Fruit fly (Drosophila melanogaster): ENCODE data around the gene Ance.

Gene Ance

DNA sequence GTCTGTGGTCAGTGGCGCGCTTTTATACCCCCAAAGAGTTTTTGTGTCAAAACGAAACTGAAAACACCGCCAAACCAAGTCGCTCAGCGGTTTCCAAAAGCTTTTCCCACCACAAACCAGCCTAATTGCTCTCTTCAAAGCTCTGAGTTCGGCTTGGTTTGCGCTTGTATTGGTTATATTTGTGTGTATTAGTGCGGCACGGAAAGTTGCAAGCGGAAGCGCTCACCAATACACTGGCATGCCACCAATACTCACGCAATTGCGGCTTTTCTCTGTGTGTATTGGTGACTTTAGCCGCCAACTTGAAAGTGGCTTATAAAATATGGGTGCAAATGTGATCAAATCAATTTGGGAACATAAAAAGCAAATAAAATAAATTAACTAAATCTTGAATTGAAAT, 42.0 kb downstream of the Ance start, which contains the start of gene Vajk3:
Gene Vajk3, minus strand, starts transcription at position 1 of the 400 bp plus-strand sequence.
- TF ChIP-seq brk (GFP tag; optimal IDR thresholded peaks at IDR 0.05), result no peak
- no peak for TF ChIP-seq dmrt93B (GFP tag; optimal IDR thresholded peaks at IDR 0.05)
- TF ChIP-seq dl (GFP tag; optimal IDR thresholded peaks at IDR 0.05; ENCODE audit: insufficient read depth in 1 of 2, partially characterized antibody in 2 of 2), result no peak
- no peak for TF ChIP-seq woc (GFP tag; optimal IDR thresholded peaks at IDR 0.05)
- no peak for TF ChIP-seq br (GFP tag; optimal IDR thresholded peaks at IDR 0.05)
- no peak for TF ChIP-seq pan (optimal IDR thresholded peaks at IDR 0.05)
- TF ChIP-seq Hr83 (GFP tag; optimal IDR thresholded peaks at IDR 0.05; ENCODE audit: poor library complexity, severe bottlenecking), result no peak
- no peak for TF ChIP-seq N (GFP tag; optimal IDR thresholded peaks at IDR 0.05)
- TF ChIP-seq Hnf4 (GFP tag; optimal IDR thresholded peaks at IDR 0.05), result no peak
- no peak for TF ChIP-seq sage (GFP tag; optimal IDR thresholded peaks at IDR 0.05)
- TF ChIP-seq Mio (GFP tag; optimal IDR thresholded peaks at IDR 0.05), result no peak
- TF ChIP-seq Jra (GFP tag; optimal IDR thresholded peaks at IDR 0.05), result no peak
- TF ChIP-seq Vsx2 (GFP tag; optimal IDR thresholded peaks at IDR 0.05; ENCODE audit: partially characterized antibody), result no peak
- TF ChIP-seq foxo (GFP tag; optimal IDR thresholded peaks at IDR 0.05), result no peak
- TF ChIP-seq GATAd (GFP tag; optimal IDR thresholded peaks at IDR 0.05), result no peak
- no peak for TF ChIP-seq h (GFP tag; optimal IDR thresholded peaks at IDR 0.05)
- no peak for TF ChIP-seq Dif (GFP tag; optimal IDR thresholded peaks at IDR 0.05; ENCODE audit: partially characterized antibody)
- no peak for TF ChIP-seq psq (GFP tag; optimal IDR thresholded peaks at IDR 0.05)
- TF ChIP-seq Abd-B (GFP tag; optimal IDR thresholded peaks at IDR 0.05), result no peak
- no peak for TF ChIP-seq jim (GFP tag; optimal IDR thresholded peaks at IDR 0.05)

dm6 chr2L:13949789-13950188, 44.3 kb downstream of the Ance start:
- TF ChIP-seq CG32264 (GFP tag; optimal IDR thresholded peaks at IDR 0.05) (no peak), usp (GFP tag; optimal IDR thresholded peaks at IDR 0.05) (no peak), sv (GFP tag; optimal IDR thresholded peaks at IDR 0.05) (no peak), Sp1 (GFP tag; optimal IDR thresholded peaks at IDR 0.05) (no peak)

DNA sequence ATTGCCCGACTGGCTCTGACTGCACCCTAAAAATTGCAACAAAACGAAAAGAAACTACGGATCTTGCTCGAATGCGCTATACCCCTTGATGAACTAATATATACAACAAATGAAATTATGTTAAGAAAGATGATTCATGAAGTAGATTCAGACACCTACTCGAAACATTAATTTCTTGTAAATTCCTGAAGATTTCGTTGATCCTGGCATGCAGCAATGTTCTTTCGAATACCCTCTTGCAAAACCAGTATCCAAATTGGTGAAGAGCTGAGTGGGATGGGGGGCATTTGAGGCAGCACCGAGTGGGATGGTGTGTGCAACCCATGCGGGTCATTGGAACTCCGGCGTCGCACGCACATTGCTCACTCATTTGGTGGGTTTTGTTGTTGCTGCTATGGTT, 50.3 kb downstream of the Ance start:
- TF ChIP-seq br (GFP tag; optimal IDR thresholded peaks at IDR 0.05) (peak; percentile 97), OdsH (GFP tag; optimal IDR thresholded peaks at IDR 0.05) (peak; percentile 97), Mio (GFP tag; optimal IDR thresholded peaks at IDR 0.05) (peak; percentile 72), brk (GFP tag; optimal IDR thresholded peaks at IDR 0.05) (peak; percentile 95), Sp1 (GFP tag; optimal IDR thresholded peaks at IDR 0.05) (peak; percentile 96), pan (optimal IDR thresholded peaks at IDR 0.05) (peak; percentile 58), Hnf4 (GFP tag; optimal IDR thresholded peaks at IDR 0.05) (peak; percentile 97), dsf (GFP tag; optimal IDR thresholded peaks at IDR 0.05; ENCODE audit: borderline replicate concordance) (peak; percentile 88), CrebA (GFP tag; optimal IDR thresholded peaks at IDR 0.05; ENCODE audit: borderline replicate concordance) (peak; percentile 78), HLH106 (tag; optimal IDR thresholded peaks at IDR 0.05) (peak; percentile 98), fru (GFP tag; optimal IDR thresholded peaks at IDR 0.05) (peak; percentile 97), Dif (GFP tag; optimal IDR thresholded peaks at IDR 0.05; ENCODE audit: partially characterized antibody) (peak; percentile 29), Vsx2 (GFP tag; optimal IDR thresholded peaks at IDR 0.05; ENCODE audit: partially characterized antibody) (no peak), lola (GFP tag; optimal IDR thresholded peaks at IDR 0.05) (no peak), Jra (GFP tag; optimal IDR thresholded peaks at IDR 0.05) (peak; percentile 95), dl (GFP tag; optimal IDR thresholded peaks at IDR 0.05; ENCODE audit: insufficient read depth in 1 of 2, partially characterized antibody in 2 of 2) (no peak), sage (GFP tag; optimal IDR thresholded peaks at IDR 0.05) (peak; percentile 88), Hr83 (GFP tag; optimal IDR thresholded peaks at IDR 0.05; ENCODE audit: poor library complexity, severe bottlenecking) (no peak), foxo (GFP tag; optimal IDR thresholded peaks at IDR 0.05) (peak; percentile 29 to 97), psq (GFP tag; optimal IDR thresholded peaks at IDR 0.05) (peak; percentile 93), CG32264 (GFP tag; optimal IDR thresholded peaks at IDR 0.05) (peak; percentile 84), Dfd (GFP tag; optimal IDR thresholded peaks at IDR 0.05) (no peak), ey (GFP tag; optimal IDR thresholded peaks at IDR 0.05) (peak; percentile 98), sv (GFP tag; optimal IDR thresholded peaks at IDR 0.05) (no peak), Rel (GFP tag; optimal IDR thresholded peaks at IDR 0.05) (peak; percentile 74), Rel (tag; optimal IDR thresholded peaks at IDR 0.05) (peak; percentile 72), tai (GFP tag; optimal IDR thresholded peaks at IDR 0.05) (peak; percentile 96), Abd-B (GFP tag; optimal IDR thresholded peaks at IDR 0.05) (no peak), Myc (optimal IDR thresholded peaks at IDR 0.05) (no peak), rgr (GFP tag; optimal IDR thresholded peaks at IDR 0.05) (peak; percentile 96), GATAd (GFP tag; optimal IDR thresholded peaks at IDR 0.05) (peak; percentile 87), N (GFP tag; optimal IDR thresholded peaks at IDR 0.05) (no peak), h (GFP tag; optimal IDR thresholded peaks at IDR 0.05) (peak; percentile 95), Hr78 (GFP tag; optimal IDR thresholded peaks at IDR 0.05) (no peak), woc (GFP tag; optimal IDR thresholded peaks at IDR 0.05) (peak; percentile 95), usp (GFP tag; optimal IDR thresholded peaks at IDR 0.05) (no peak), dmrt93B (GFP tag; optimal IDR thresholded peaks at IDR 0.05) (peak; percentile 95), jim (GFP tag; optimal IDR thresholded peaks at IDR 0.05) (no peak), CG9705 (GFP tag; optimal IDR thresholded peaks at IDR 0.05) (peak; percentile 72)

Data from whole organism, wandering third instar larva.